Comparison of ENCODE assay signal across 6 worm cellular contexts in genomic region chrIII:853859-854359, ce11.
A peak's percentile ranks its signal among the peaks of the same experiment; 100 is the strongest.
TF ChIP-seq lines count a peak whose summit lies in the region.

rnp-5 (minus strand) TSS chrIII:853909.
tag-51 (plus strand) TSS chrIII:854221.

TF ChIP-seq in whole organism, L1 larva, 84 proteins besides CTCF, POLR2A, EP300 and RAD21 (continues in another document):
- TF ChIP-seq unc-130 (tag; optimal IDR thresholded peaks at IDR 0.05; lab: Kevin White, UChicago) (no peak), dpl-1 (GFP tag; optimal IDR thresholded peaks at IDR 0.05; lab: Kevin White, UChicago) (peak in 1 of 3 experiments; percentile 48), snu-23 (GFP tag; optimal IDR thresholded peaks at IDR 0.05; lab: Kevin White, UChicago) (peak; percentile 18), C04F5.9 (tag; optimal IDR thresholded peaks at IDR 0.05; lab: Kevin White, UChicago) (no peak), nhr-20 (tag; optimal IDR thresholded peaks at IDR 0.05; lab: Kevin White, UChicago) (no peak), lsy-2 (tag; optimal IDR thresholded peaks at IDR 0.05; lab: Kevin White, UChicago) (peak; percentile 19 to 49), nhr-77 (tag; optimal IDR thresholded peaks at IDR 0.05; lab: Kevin White, UChicago) (no peak), jun-1 (tag; optimal IDR thresholded peaks at IDR 0.05; lab: Kevin White, UChicago) (no peak), nhr-237 (tag; optimal IDR thresholded peaks at IDR 0.05; lab: Kevin White, UChicago) (no peak), lin-35 (GFP tag; optimal IDR thresholded peaks at IDR 0.05; lab: Kevin White, UChicago) (peak; percentile 36 to 56), fkh-10 (GFP tag; optimal IDR thresholded peaks at IDR 0.05; lab: Kevin White, UChicago) (no peak), lin-14 (GFP tag; optimal IDR thresholded peaks at IDR 0.05; lab: Kevin White, UChicago) (no peak), efl-1 (optimal IDR thresholded peaks at IDR 0.05; lab: Kevin White, UChicago) (peak; percentile 16 to 32), efl-1 (GFP tag; optimal IDR thresholded peaks at IDR 0.05 in 1 of 2; lab: Kevin White, UChicago) (peak in 1 of 2 experiments; percentile 31), nhr-11 (tag; optimal IDR thresholded peaks at IDR 0.05; lab: Kevin White, UChicago) (no peak)

TF ChIP-seq in whole organism, L2 larva, 48 proteins besides CTCF, POLR2A, EP300 and RAD21:
- TF ChIP-seq C34F6.9 (tag; optimal IDR thresholded peaks at IDR 0.05; lab: Kevin White, UChicago) (peak; percentile 30), lsy-2 (tag; optimal IDR thresholded peaks at IDR 0.05; lab: Kevin White, UChicago) (peak in 1 of 2 experiments; percentile 25), blmp-1 (tag; optimal IDR thresholded peaks at IDR 0.05; lab: Kevin White, UChicago; ENCODE audit: insufficient read depth) (peak; percentile 37), fos-1 (tag; optimal IDR thresholded peaks at IDR 0.05; lab: Kevin White, UChicago) (no peak), dmd-4 (tag; optimal IDR thresholded peaks at IDR 0.05; lab: Kevin White, UChicago) (no peak), unc-55 (GFP tag; optimal IDR thresholded peaks at IDR 0.05; lab: Kevin White, UChicago) (peak; percentile 41)

TF ChIP-seq in whole organism, L3 larva, 47 proteins besides CTCF, POLR2A, EP300 and RAD21:
- TF ChIP-seq nhr-28 (tag; optimal IDR thresholded peaks at IDR 0.05; lab: Kevin White, UChicago) (no peak), mml-1 (tag; optimal IDR thresholded peaks at IDR 0.05; lab: Kevin White, UChicago) (no peak), pha-4 (tag; optimal IDR thresholded peaks at IDR 0.05; lab: Kevin White, UChicago) (peak; percentile 53), lin-15B (tag; optimal IDR thresholded peaks at IDR 0.05; lab: Kevin White, UChicago) (peak; percentile 21), R02D3.7 (tag; optimal IDR thresholded peaks at IDR 0.05; lab: Kevin White, UChicago) (peak; percentile 51)

TF ChIP-seq in whole organism, L4 larva, 104 proteins besides CTCF, POLR2A, EP300 and RAD21:
- TF ChIP-seq dmd-6 (GFP tag; IDR thresholded peaks at IDR 0.05; lab: Robert Waterston, UW) (no peak), lin-13 (GFP tag; optimal IDR thresholded peaks at IDR 0.05; lab: Kevin White, UChicago) (no peak), Y48G9A.11 (GFP tag; IDR thresholded peaks at IDR 0.05; lab: Robert Waterston, UW) (peak; percentile 74), T20F7.1 (GFP tag; optimal IDR thresholded peaks at IDR 0.05; lab: Kevin White, UChicago) (peak; percentile 92), nhr-11 (tag; optimal IDR thresholded peaks at IDR 0.05; lab: Kevin White, UChicago) (no peak), daf-8 (GFP tag; IDR thresholded peaks at IDR 0.05; lab: Robert Waterston, UW) (no peak), Y105C5A.15 (GFP tag; IDR thresholded peaks at IDR 0.05; lab: Robert Waterston, UW) (no peak), mes-2 (tag; optimal IDR thresholded peaks at IDR 0.05; lab: Kevin White, UChicago; ENCODE audit: poor library complexity, severe bottlenecking) (peak; percentile 39), ama-1 (optimal IDR thresholded peaks at IDR 0.05; lab: Kevin White, UChicago) (no peak), unc-62 (GFP tag; optimal IDR thresholded peaks at IDR 0.05 in 1 of 2; lab: Kevin White, UChicago) (no peak), unc-62 (tag; optimal IDR thresholded peaks at IDR 0.05; lab: Kevin White, UChicago) (no peak), nhr-237 (tag; optimal IDR thresholded peaks at IDR 0.05; lab: Kevin White, UChicago) (no peak), zag-1 (tag; optimal IDR thresholded peaks at IDR 0.05; lab: Kevin White, UChicago) (no peak), R02D3.7 (tag; optimal IDR thresholded peaks at IDR 0.05; lab: Kevin White, UChicago) (peak; percentile 56), lsy-2 (tag; optimal IDR thresholded peaks at IDR 0.05; lab: Kevin White, UChicago) (peak in 1 of 2 experiments; percentile 22), zip-11 (GFP tag; IDR thresholded peaks at IDR 0.05; lab: Robert Waterston, UW) (no peak), dpl-1 (GFP tag; optimal IDR thresholded peaks at IDR 0.05; lab: Kevin White, UChicago) (peak; percentile 12), sdz-12 (GFP tag; optimal IDR thresholded peaks at IDR 0.05; lab: Kevin White, UChicago) (no peak), ceh-32 (tag; optimal IDR thresholded peaks at IDR 0.05; lab: Kevin White, UChicago; ENCODE audit: poor library complexity) (no peak), fkh-10 (GFP tag; optimal IDR thresholded peaks at IDR 0.05; lab: Kevin White, UChicago) (no peak), php-3 (GFP tag; IDR thresholded peaks at IDR 0.05; lab: Robert Waterston, UW) (no peak)

TF ChIP-seq in whole organism, mixed stage, embryonic, 35 proteins besides CTCF, POLR2A, EP300 and RAD21:
- no peak for TF ChIP-seq snpc-4 (tag; optimal IDR thresholded peaks at IDR 0.05; lab: Kevin White, UChicago)
- peak; percentile 10 for TF ChIP-seq ceh-39 (tag; optimal IDR thresholded peaks at IDR 0.05; lab: Kevin White, UChicago)

TF ChIP-seq in whole organism, young adult, 124 proteins besides CTCF, POLR2A, EP300 and RAD21:
- TF ChIP-seq ets-4 (GFP tag; optimal IDR thresholded peaks at IDR 0.05; lab: Kevin White, UChicago) (no peak), attf-3 (GFP tag; conservative IDR thresholded peaks at IDR 0.05; lab: Robert Waterston, UW) (peak; percentile 89)
